Worm (Caenorhabditis elegans): Measurements from ENCODE around the gene R05F9.9.
A peak's percentile ranks its signal among the peaks of the same experiment; 100 is the strongest.

R05F9.9 gene

DNA sequence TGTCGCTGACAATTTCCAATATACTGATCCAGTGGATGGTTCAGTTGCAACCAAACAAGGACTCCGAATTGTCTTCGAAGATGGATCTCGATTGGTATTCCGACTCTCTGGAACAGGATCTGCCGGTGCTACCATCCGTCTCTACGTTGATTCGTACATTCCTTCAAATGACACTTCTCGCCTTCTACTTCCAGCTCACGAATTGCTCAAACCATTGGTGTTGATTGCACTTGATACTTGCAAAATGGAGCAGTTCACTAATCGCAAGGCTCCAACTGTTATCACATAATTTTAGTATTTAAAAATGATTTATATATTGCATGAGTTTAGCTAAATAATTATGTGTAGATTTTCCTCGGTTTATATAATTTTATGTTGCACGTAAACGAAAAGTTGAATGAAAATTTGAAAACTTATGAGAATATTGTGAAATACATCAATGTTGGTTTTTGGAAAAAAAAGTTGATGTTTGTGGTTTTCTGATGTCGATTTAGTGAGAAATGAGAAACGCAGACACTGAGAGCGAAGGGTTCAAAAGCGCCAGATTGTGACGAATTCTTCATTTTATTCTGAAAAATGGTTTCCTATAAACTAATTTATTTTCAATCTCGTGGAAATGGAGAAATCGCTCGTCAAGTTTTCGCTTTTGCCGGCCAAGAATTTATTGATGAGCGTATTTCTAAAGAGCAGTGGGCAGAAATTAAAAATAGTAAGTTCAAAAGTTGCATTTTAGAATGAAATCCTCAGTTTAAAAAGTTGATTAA is 10.7 kb downstream of the R05F9.9 start, which contains the start of gene gst-9 (continued):
- TF ChIP-seq ces-1 (GFP tag; optimal IDR thresholded peaks at IDR 0.05) (no peak), snpc-4 (tag; optimal IDR thresholded peaks at IDR 0.05) (no peak), ztf-11 (tag; optimal IDR thresholded peaks at IDR 0.05) (no peak), nhr-71 (tag; optimal IDR thresholded peaks at IDR 0.05) (peak; percentile 66), lir-3 (tag; optimal IDR thresholded peaks at IDR 0.05; ENCODE audit: poor library complexity) (no peak), efl-3 (GFP tag; optimal IDR thresholded peaks at IDR 0.05) (no peak), nhr-90 (tag; optimal IDR thresholded peaks at IDR 0.05; ENCODE audit: poor library complexity) (no peak), ztf-4 (tag; optimal IDR thresholded peaks at IDR 0.05) (no peak), nhr-85 (tag) (peak; percentile 60), unc-98 (GFP tag; IDR thresholded peaks at IDR 0.05) (no peak), nhr-20 (tag; optimal IDR thresholded peaks at IDR 0.05) (peak; percentile 47), pag-3 (tag; optimal IDR thresholded peaks at IDR 0.05; ENCODE audit: borderline replicate concordance, insufficient read depth) (no peak), fkh-8 (tag; optimal IDR thresholded peaks at IDR 0.05) (peak; percentile 26), rnt-1 (tag; optimal IDR thresholded peaks at IDR 0.05) (no peak), nhr-12 (tag; optimal IDR thresholded peaks at IDR 0.05) (no peak)

DNA sequence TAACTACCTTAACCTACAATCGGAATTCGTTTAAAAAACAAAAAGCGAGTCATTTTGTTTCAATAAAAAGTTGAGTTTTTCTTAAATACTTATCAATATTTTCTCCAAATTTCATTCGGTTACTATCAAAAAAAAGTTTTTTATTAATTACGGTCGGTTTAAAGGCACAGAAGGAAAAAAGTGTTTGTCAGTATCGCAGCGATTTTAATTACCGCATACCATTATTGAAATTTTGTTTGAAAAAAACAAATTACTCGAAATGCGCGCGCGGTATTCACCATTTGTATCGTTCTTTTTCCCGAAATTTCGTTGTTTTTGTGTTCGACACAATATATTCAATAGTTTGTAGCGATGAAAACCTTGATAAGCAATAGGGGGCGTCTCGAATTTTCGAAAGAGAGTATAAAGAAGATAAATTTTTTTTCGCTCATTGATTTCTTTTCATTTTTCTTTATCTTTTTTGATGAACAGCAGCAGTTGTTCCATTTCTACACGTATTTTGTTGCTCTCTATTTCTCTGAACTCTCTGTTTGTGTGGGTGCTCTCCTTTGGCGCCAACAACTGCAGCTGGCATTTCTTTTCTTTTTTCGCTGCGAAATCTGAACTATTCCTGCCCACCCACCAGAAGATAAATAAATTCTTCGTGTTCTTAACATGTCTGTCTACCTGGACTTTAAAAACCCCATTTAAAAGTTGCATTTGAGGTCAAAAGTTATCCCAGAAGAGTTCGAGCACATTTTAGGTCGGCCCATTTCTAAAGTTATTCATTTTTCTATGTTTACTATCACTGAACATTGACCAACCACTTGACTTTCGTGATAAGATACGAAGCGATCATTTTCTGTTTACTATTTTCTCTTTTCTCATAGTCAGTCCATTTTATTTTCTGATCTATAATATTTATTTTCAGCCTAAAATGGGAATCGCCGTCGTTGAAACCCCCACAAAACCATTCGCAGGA is 13.1 kb downstream of the R05F9.9 start, which contains the start of gene pgm-1:
Gene pgm-1, plus strand, starts transcription at position 911 of the 961 bp plus-strand sequence.
- TF ChIP-seq lin-15B (tag; optimal IDR thresholded peaks at IDR 0.05) (no peak), skn-1 (tag; optimal IDR thresholded peaks at IDR 0.05) (no peak), nhr-76 (tag; optimal IDR thresholded peaks at IDR 0.05) (no peak), pax-3 (tag; optimal IDR thresholded peaks at IDR 0.05) (no peak), fkh-10 (GFP tag; optimal IDR thresholded peaks at IDR 0.05) (no peak), swsn-7 (tag; optimal IDR thresholded peaks at IDR 0.05) (peak; percentile 7), sox-4 (tag; optimal IDR thresholded peaks at IDR 0.05) (no peak), vab-15 (tag; optimal IDR thresholded peaks at IDR 0.05) (no peak), nhr-11 (tag; optimal IDR thresholded peaks at IDR 0.05) (no peak), blmp-1 (tag; optimal IDR thresholded peaks at IDR 0.05) (peak; percentile 25), egl-13 (tag; optimal IDR thresholded peaks at IDR 0.05) (no peak), nhr-77 (tag; optimal IDR thresholded peaks at IDR 0.05) (no peak), ztf-11 (tag; optimal IDR thresholded peaks at IDR 0.05) (no peak), mep-1 (tag; optimal IDR thresholded peaks at IDR 0.05) (peak; percentile 27), lsy-2 (tag; optimal IDR thresholded peaks at IDR 0.05) (peak; percentile 7 to 51), grh-1 (GFP tag; IDR thresholded peaks at IDR 0.05) (no peak), nhr-19 (GFP tag; conservative IDR thresholded peaks at IDR 0.05) (peak; percentile 26; the same call in 1 of the 2 replicates), unc-30 (tag; optimal IDR thresholded peaks at IDR 0.05) (no peak), unc-86 (tag; optimal IDR thresholded peaks at IDR 0.05) (no peak), zip-4 (GFP tag; optimal IDR thresholded peaks at IDR 0.05) (no peak), pag-3 (tag; optimal IDR thresholded peaks at IDR 0.05; ENCODE audit: borderline replicate concordance, insufficient read depth) (peak; percentile 41), xbp-1 (tag; optimal IDR thresholded peaks at IDR 0.05) (no peak), ceh-63 (GFP tag; optimal IDR thresholded peaks at IDR 0.05) (no peak), irx-1 (tag; optimal IDR thresholded peaks at IDR 0.05) (no peak), ama-1 (optimal IDR thresholded peaks at IDR 0.05) (no peak), hpl-2 (GFP tag; optimal IDR thresholded peaks at IDR 0.05) (no peak), lin-14 (GFP tag; optimal IDR thresholded peaks at IDR 0.05) (peak; percentile 90), elt-3 (tag; optimal IDR thresholded peaks at IDR 0.05) (peak in 1 of 6 experiments; percentile 46), tbx-2 (tag; optimal IDR thresholded peaks at IDR 0.05) (no peak), nhr-47 (tag; optimal IDR thresholded peaks at IDR 0.05) (no peak), unc-130 (tag; optimal IDR thresholded peaks at IDR 0.05) (peak; percentile 14), hlh-4 (tag; optimal IDR thresholded peaks at IDR 0.05) (no peak), C16A3.4 (tag; optimal IDR thresholded peaks at IDR 0.05) (peak; percentile 7), aha-1 (tag; optimal IDR thresholded peaks at IDR 0.05) (no peak), isw-1 (GFP tag; IDR thresholded peaks at IDR 0.05) (no peak), ceh-88 (GFP tag; IDR thresholded peaks at IDR 0.05) (no peak)

Measured in whole organism, L1 larva.